Worm (Caenorhabditis elegans) whole organism, L3 larva: ENCODE results near the gene srd-66.

Experiments used
- R02D3.7 ChIP-seq: fragments of 150-350 bp; optimal IDR thresholded peaks from 2 replicates; lab custom pipeline; 2014; ENCODE audit warnings: missing biosample characterization, missing genetic modification characterization
- ZK546.5 ChIP-seq: sonication (generic microtip); optimal IDR thresholded peaks from 2 replicates; lab custom pipeline; 2017; ENCODE audit warnings: missing biosample characterization, missing genetic modification characterization
- aly-2 ChIP-seq: fragments of 150-350 bp; optimal IDR thresholded peaks from 2 replicates; lab custom pipeline; 2014; ENCODE audit warnings: missing biosample characterization, missing genetic modification characterization
- ama-1 ChIP-seq: fragments of 150-350 bp; optimal IDR thresholded peaks from 2 replicates; lab custom pipeline; 2018
- ceh-16 ChIP-seq: sonication (generic microtip); optimal IDR thresholded peaks from 2 replicates; lab custom pipeline; 2017; ENCODE audit warnings: missing biosample characterization, missing genetic modification characterization
- ceh-28 ChIP-seq: fragments of 150-350 bp; optimal IDR thresholded peaks from 2 replicates; lab custom pipeline; 2014; ENCODE audit warnings: missing biosample characterization, missing genetic modification reagents, missing genetic modification characterization
- ceh-82 ChIP-seq: fragments of 150-350 bp; optimal IDR thresholded peaks from 2 replicates; lab custom pipeline; 2014; ENCODE audit warnings: missing biosample characterization, missing genetic modification characterization
- ceh-9 ChIP-seq: sonication (generic microtip); optimal IDR thresholded peaks from 2 replicates; lab custom pipeline; 2018; ENCODE audit warnings: missing biosample characterization, missing genetic modification characterization
- daf-12 ChIP-seq: fragments of 150-350 bp; optimal IDR thresholded peaks from 2 replicates; lab custom pipeline; 2014; ENCODE audit warnings: missing biosample characterization, missing genetic modification reagents, missing genetic modification characterization
- egl-27 ChIP-seq: sonication (generic microtip); optimal IDR thresholded peaks from 4 replicates; lab custom pipeline; 2017; ENCODE audit warnings: missing biosample characterization, missing genetic modification reagents, missing genetic modification characterization
- egl-5 ChIP-seq: fragments of 150-350 bp; optimal IDR thresholded peaks from 2 replicates; lab custom pipeline; 2017; ENCODE audit warnings: missing biosample characterization, missing genetic modification reagents, missing genetic modification characterization, inconsistent platforms
- elt-1 ChIP-seq: fragments of 150-350 bp; optimal IDR thresholded peaks from 2 replicates; lab custom pipeline; 2014; ENCODE audit warnings: missing biosample characterization, missing genetic modification characterization
- elt-2 ChIP-seq: sonication (generic microtip); optimal IDR thresholded peaks from 2 replicates; lab custom pipeline; 2016; ENCODE audit warnings: missing genetic modification reagents, mild to moderate bottlenecking, missing genetic modification characterization, missing compliant biosample characterization
- elt-3 ChIP-seq, 3 experiments: fragments of 150-350 bp in 1 of 3; sonication (generic microtip) in 2 of 3; optimal IDR thresholded peaks; 2 replicates in 2 of 3; 4 replicates in 1 of 3; lab custom pipeline; 2014 to 2017; ENCODE audit warnings: missing biosample characterization in 3 of 3, missing genetic modification characterization in 3 of 3
- eor-1 ChIP-seq, 2 experiments: fragments of 150-350 bp; optimal IDR thresholded peaks; 2 replicates each; lab custom pipeline; 2014 to 2018; ENCODE audit warnings: missing biosample characterization in 2 of 2, missing genetic modification characterization in 2 of 2
- fkh-10 ChIP-seq: sonication (generic microtip); optimal IDR thresholded peaks from 2 replicates; lab custom pipeline; 2017; ENCODE audit warnings: missing biosample characterization, missing genetic modification reagents, missing genetic modification characterization
- fkh-2 ChIP-seq: fragments of 150-350 bp; optimal IDR thresholded peaks from 2 replicates; lab custom pipeline; 2014; ENCODE audit warnings: missing biosample characterization, missing genetic modification reagents, missing genetic modification characterization
- fos-1 ChIP-seq: fragments of 150-350 bp; optimal IDR thresholded peaks from 2 replicates; lab custom pipeline; 2014; ENCODE audit warnings: missing biosample characterization, missing genetic modification characterization
- hmg-11 ChIP-seq: sonication (generic microtip); optimal IDR thresholded peaks from 2 replicates; lab custom pipeline; 2016; ENCODE audit warnings: missing genetic modification characterization, missing compliant biosample characterization
- jun-1 ChIP-seq: fragments of 150-350 bp; optimal IDR thresholded peaks from 2 replicates; lab custom pipeline; 2014; ENCODE audit warnings: missing biosample characterization, missing genetic modification reagents, missing genetic modification characterization
- lin-15B ChIP-seq: fragments of 150-350 bp; optimal IDR thresholded peaks from 2 replicates; lab custom pipeline; 2014; ENCODE audit warnings: missing biosample characterization, missing genetic modification characterization
- lin-39 ChIP-seq: fragments of 150-350 bp; optimal IDR thresholded peaks from 2 replicates; lab custom pipeline; 2018; ENCODE audit warnings: missing biosample characterization, missing genetic modification reagents, missing genetic modification characterization
- lsy-12 ChIP-seq: sonication (generic microtip); optimal IDR thresholded peaks from 2 replicates; lab custom pipeline; 2016; ENCODE audit warnings: mild to moderate bottlenecking, missing genetic modification characterization, missing compliant biosample characterization
- mdl-1 ChIP-seq: fragments of 150-350 bp; optimal IDR thresholded peaks from 2 replicates; lab custom pipeline; 2014; ENCODE audit warnings: missing biosample characterization, missing genetic modification characterization
- mml-1 ChIP-seq: fragments of 150-350 bp; sonication (generic microtip); optimal IDR thresholded peaks from 3 replicates; lab custom pipeline; 2014; ENCODE audit warnings: missing biosample characterization, missing genetic modification characterization
- nfya-1 ChIP-seq: sonication (generic microtip); optimal IDR thresholded peaks from 2 replicates; lab custom pipeline; 2017; ENCODE audit warnings: missing genetic modification characterization, mild to moderate bottlenecking, missing compliant biosample characterization, antibody characterized with exemption, moderate library complexity; ENCODE audit not compliant: insufficient read depth
- nhr-11 ChIP-seq: fragments of 150-350 bp; optimal IDR thresholded peaks from 2 replicates; lab custom pipeline; 2014; ENCODE audit warnings: missing biosample characterization, missing genetic modification characterization
- nhr-12 ChIP-seq: fragments of 150-350 bp; optimal IDR thresholded peaks from 2 replicates; lab custom pipeline; 2014; ENCODE audit warnings: missing biosample characterization, missing genetic modification characterization
- nhr-23 ChIP-seq: fragments of 150-350 bp; optimal IDR thresholded peaks from 2 replicates; lab custom pipeline; 2014; ENCODE audit warnings: missing biosample characterization, missing genetic modification reagents, missing genetic modification characterization
- nhr-237 ChIP-seq: fragments of 150-350 bp; optimal IDR thresholded peaks from 2 replicates; lab custom pipeline; 2014; ENCODE audit warnings: missing biosample characterization, missing genetic modification characterization
- nhr-25 ChIP-seq: sonication (generic microtip); optimal IDR thresholded peaks from 2 replicates; lab custom pipeline; 2017; ENCODE audit warnings: missing biosample characterization, missing genetic modification characterization
- nhr-28 ChIP-seq: fragments of 150-350 bp; optimal IDR thresholded peaks from 2 replicates; lab custom pipeline; 2014; ENCODE audit warnings: missing biosample characterization, missing genetic modification characterization
- nhr-43 ChIP-seq: sonication (generic microtip); optimal IDR thresholded peaks from 2 replicates; lab custom pipeline; 2016; ENCODE audit warnings: mild to moderate bottlenecking, missing genetic modification characterization, missing compliant biosample characterization; ENCODE audit not compliant: poor library complexity, severe bottlenecking
- nhr-67 ChIP-seq: fragments of 150-350 bp; optimal IDR thresholded peaks from 2 replicates; lab custom pipeline; 2014; ENCODE audit warnings: missing biosample characterization, missing genetic modification characterization
- nhr-76 ChIP-seq: fragments of 150-350 bp; sonication (generic microtip); optimal IDR thresholded peaks from 5 replicates; lab custom pipeline; 2014; ENCODE audit warnings: missing biosample characterization, missing genetic modification characterization
- nhr-77 ChIP-seq: fragments of 150-350 bp; optimal IDR thresholded peaks from 2 replicates; lab custom pipeline; 2014; ENCODE audit warnings: missing biosample characterization, missing genetic modification characterization
- pha-4 ChIP-seq: fragments of 150-350 bp; optimal IDR thresholded peaks from 2 replicates; lab custom pipeline; 2014; ENCODE audit warnings: missing biosample characterization, missing genetic modification reagents, missing genetic modification characterization
- pqm-1 ChIP-seq: fragments of 150-350 bp; optimal IDR thresholded peaks from 2 replicates; lab custom pipeline; 2017; ENCODE audit warnings: missing biosample characterization, missing genetic modification characterization, inconsistent platforms
- sea-2 ChIP-seq: fragments of 150-350 bp; sonication (generic microtip); optimal IDR thresholded peaks from 4 replicates; lab custom pipeline; 2014; ENCODE audit warnings: missing biosample characterization, missing genetic modification reagents, missing genetic modification characterization
- skn-1 ChIP-seq: fragments of 150-350 bp; optimal IDR thresholded peaks from 2 replicates; lab custom pipeline; 2014; ENCODE audit warnings: missing biosample characterization, missing genetic modification characterization
- snpc-4 ChIP-seq: fragments of 150-350 bp; optimal IDR thresholded peaks from 2 replicates; lab custom pipeline; 2014; ENCODE audit warnings: missing biosample characterization, missing genetic modification characterization
- tbx-2 ChIP-seq: sonication (generic microtip); optimal IDR thresholded peaks from 2 replicates; lab custom pipeline; 2016; ENCODE audit warnings: mild to moderate bottlenecking, missing genetic modification characterization, missing compliant biosample characterization
- unc-39 ChIP-seq: sonication (generic microtip); optimal IDR thresholded peaks from 4 replicates; lab custom pipeline; 2017; ENCODE audit warnings: missing biosample characterization, missing genetic modification characterization
- unc-62 ChIP-seq: fragments of 150-350 bp; sonication (generic microtip); optimal IDR thresholded peaks from 4 replicates; lab custom pipeline; 2014; ENCODE audit warnings: missing biosample characterization, missing genetic modification reagents, missing genetic modification characterization
- zag-1 ChIP-seq: fragments of 150-350 bp; optimal IDR thresholded peaks from 2 replicates; lab custom pipeline; 2014; ENCODE audit warnings: missing biosample characterization, missing genetic modification characterization
- ztf-11 ChIP-seq: fragments of 150-350 bp; optimal IDR thresholded peaks from 2 replicates; lab custom pipeline; 2014; ENCODE audit warnings: missing biosample characterization, missing genetic modification characterization
- ztf-4 ChIP-seq: fragments of 150-350 bp; optimal IDR thresholded peaks from 2 replicates; lab custom pipeline; 2014; ENCODE audit warnings: missing biosample characterization, missing genetic modification characterization

Gene srd-66

ce11 chrIII:1951388-1951787, 31.1 kb downstream of the srd-66 start, which contains the start of gene F53A3.7:
F53A3.7 (plus strand) TSS chrIII:1951526.
- TF ChIP-seq ama-1 = peak; percentile 23
- peak; percentile 7 for TF ChIP-seq elt-2 (tag; lab: Kevin White, UChicago)
- TF ChIP-seq hmg-11 = no peak

ce11 chrIII:1950236-1950635, 32.2 kb downstream of the srd-66 start, which contains the start of the genes polh-1 and rps-22:
polh-1 (minus strand) TSS chrIII:1950269.
rps-22 (plus strand) TSS chrIII:1950535.
- TF ChIP-seq nhr-237 (tag; lab: Kevin White, UChicago) = no peak
- TF ChIP-seq elt-2 (tag; lab: Kevin White, UChicago) = peak; percentile 59
- TF ChIP-seq egl-27 (tag; lab: Kevin White, UChicago) = peak; percentile 36
- no peak for TF ChIP-seq unc-39 (tag; lab: Kevin White, UChicago)
- TF ChIP-seq ztf-4 (tag; lab: Kevin White, UChicago) = no peak
- TF ChIP-seq nhr-12 (tag; lab: Kevin White, UChicago) = no peak
- TF ChIP-seq pha-4 = peak; percentile 99
- peak; percentile 96 for TF ChIP-seq nhr-23 (tag; lab: Kevin White, UChicago)
- no peak for TF ChIP-seq zag-1 (tag; lab: Kevin White, UChicago)
- TF ChIP-seq nhr-28 = no peak
- TF ChIP-seq nhr-67 (tag; lab: Kevin White, UChicago) = no peak
- peak; percentile 46 for TF ChIP-seq aly-2 (tag; lab: Kevin White, UChicago)
- TF ChIP-seq fkh-2 (tag; lab: Kevin White, UChicago) = no peak
- peak; percentile 95 for TF ChIP-seq nhr-25
- peak; percentile 70 for TF ChIP-seq hmg-11
- peak; percentile 85 for TF ChIP-seq snpc-4 (tag; lab: Kevin White, UChicago)
- peak; percentile 80 for TF ChIP-seq nhr-43 (tag; lab: Kevin White, UChicago)
- TF ChIP-seq skn-1 = peak; percentile 87
- peak; percentile 56 for TF ChIP-seq ceh-82 (tag; lab: Kevin White, UChicago)
- no peak for TF ChIP-seq ceh-9 (tag; lab: Kevin White, UChicago)
- no peak for TF ChIP-seq mdl-1 (tag; lab: Kevin White, UChicago)
- peak; percentile 98 for TF ChIP-seq lin-15B (tag; lab: Kevin White, UChicago)
- peak; percentile 76 for TF ChIP-seq ama-1
- peak; percentile 28 for TF ChIP-seq jun-1 (tag; lab: Kevin White, UChicago)
- peak; percentile 96 for TF ChIP-seq nfya-1 (tag; lab: Kevin White, UChicago)
- TF ChIP-seq eor-1 (tag; optimal IDR thresholded peaks at IDR 0.05; lab: Kevin White, UChicago) = no peak
- peak; percentile 71 for TF ChIP-seq fkh-10
- peak; percentile 79 for TF ChIP-seq R02D3.7 (tag; lab: Kevin White, UChicago)
- TF ChIP-seq ceh-28 (tag; lab: Kevin White, UChicago) = peak; percentile 63
- TF ChIP-seq ceh-16 = no peak
- no peak for TF ChIP-seq sea-2 (GFP tag; lab: Kevin White, UChicago)
- peak; percentile 75 for TF ChIP-seq pqm-1 (tag; lab: Kevin White, UChicago)
- TF ChIP-seq nhr-11 (tag; lab: Kevin White, UChicago) = peak; percentile 34
- no peak for TF ChIP-seq daf-12
- TF ChIP-seq tbx-2 (tag; lab: Kevin White, UChicago) = peak; percentile 13
- no peak for TF ChIP-seq elt-1 (tag; lab: Kevin White, UChicago)
- TF ChIP-seq egl-5 (tag; lab: Kevin White, UChicago) = peak; percentile 66
- no peak for TF ChIP-seq ZK546.5
- TF ChIP-seq nhr-77 (tag; lab: Kevin White, UChicago) = peak; percentile 25
- TF ChIP-seq elt-3 (tag; optimal IDR thresholded peaks at IDR 0.05; lab: Kevin White, UChicago) = peak in 1 of 3 experiments; percentile 73
- TF ChIP-seq mml-1 (tag; lab: Kevin White, UChicago) = no peak
- TF ChIP-seq lsy-12 (tag; lab: Kevin White, UChicago) = peak; percentile 75
- no peak for TF ChIP-seq fos-1 (tag; lab: Kevin White, UChicago)
- peak; percentile 92 for TF ChIP-seq lin-39 (tag; lab: Kevin White, UChicago)
- peak; percentile 53 for TF ChIP-seq unc-62 (GFP tag; lab: Kevin White, UChicago)
- TF ChIP-seq ztf-11 (tag; lab: Kevin White, UChicago) = no peak
- TF ChIP-seq nhr-76 = peak; percentile 44
